Fruit fly (Drosophila melanogaster) whole organism, embryonic: ENCODE measurements around the gene CG13075.

Experiments used
- Ada2b ChIP-seq: fragments of 200-800 bp; sonication (Bioruptor generic); IDR thresholded peaks from 2 replicates; pipeline ENCODE4 v1.3.6; 2022; ENCODE audit warnings: missing biosample characterization, missing genetic modification characterization
- CG10209 ChIP-seq: fragments of 200-800 bp; sonication (Bioruptor generic); optimal IDR thresholded peaks from 3 replicates; lab custom pipeline; 2017; ENCODE audit warnings: missing biosample characterization, mild to moderate bottlenecking, missing genetic modification characterization, missing genetic modification reagents
- CG10321 ChIP-seq: fragments of 200-800 bp; sonication (Bioruptor generic); IDR thresholded peaks from 2 replicates; pipeline ENCODE4 v1.3.6; 2022; ENCODE audit warnings: missing biosample characterization, missing genetic modification characterization
- CG11695 ChIP-seq: fragments of 200-800 bp; sonication (Bioruptor generic); IDR thresholded peaks from 3 replicates; pipeline ENCODE4 v1.3.6; 2022; ENCODE audit warnings: missing biosample characterization, missing genetic modification characterization
- CG1233 ChIP-seq: fragments of 200-800 bp; sonication (Bioruptor generic); optimal IDR thresholded peaks from 4 replicates; lab custom pipeline; 2018; ENCODE audit warnings: missing biosample characterization, mild to moderate bottlenecking, missing genetic modification characterization
- CG12659 ChIP-seq: fragments of 200-800 bp; sonication (Bioruptor generic); optimal IDR thresholded peaks from 3 replicates; lab custom pipeline; 2017; ENCODE audit warnings: mild to moderate bottlenecking, missing biosample characterization, missing genetic modification reagents, missing genetic modification characterization
- CG12769 ChIP-seq: fragments of 200-800 bp; sonication (Bioruptor generic); optimal IDR thresholded peaks from 2 replicates; lab custom pipeline; 2019; ENCODE audit warnings: missing biosample characterization, mild to moderate bottlenecking, missing genetic modification characterization, moderate library complexity
- CG14710 ChIP-seq: fragments of 200-800 bp; sonication (Bioruptor generic); optimal IDR thresholded peaks from 3 replicates; lab custom pipeline; 2019; ENCODE audit warnings: missing biosample characterization, mild to moderate bottlenecking, missing genetic modification characterization, moderate library complexity
- CG17385 ChIP-seq: fragments of 200-800 bp; sonication (Bioruptor generic); optimal IDR thresholded peaks from 3 replicates; lab custom pipeline; 2018; ENCODE audit warnings: missing biosample characterization, mild to moderate bottlenecking, missing genetic modification characterization
- CG18011 ChIP-seq: fragments of 200-800 bp; sonication (Bioruptor generic); optimal IDR thresholded peaks from 2 replicates; lab custom pipeline; 2017; ENCODE audit warnings: missing biosample characterization, missing genetic modification characterization, mild to moderate bottlenecking, moderate library complexity, missing genotype
- CG1832 ChIP-seq: fragments of 200-800 bp; sonication (Bioruptor generic); optimal IDR thresholded peaks from 2 replicates; lab custom pipeline; 2017; ENCODE audit warnings: missing biosample characterization, mild to moderate bottlenecking, missing genetic modification characterization, inconsistent platforms
- CG3847 ChIP-seq: fragments of 200-800 bp; sonication (Bioruptor generic); IDR thresholded peaks from 2 replicates; pipeline ENCODE4 v1.3.6; 2022; ENCODE audit warnings: missing biosample characterization, missing genetic modification characterization
- CG4282 ChIP-seq: fragments of 200-800 bp; sonication (Bioruptor generic); optimal IDR thresholded peaks from 2 replicates; lab custom pipeline; 2016; ENCODE audit warnings: missing biosample characterization, missing genetic modification characterization
- CG6654 ChIP-seq: fragments of 200-800 bp; sonication (Bioruptor generic); optimal IDR thresholded peaks from 2 replicates; lab custom pipeline; 2017; ENCODE audit warnings: missing biosample characterization, mild to moderate bottlenecking, missing genetic modification characterization
- CG6791 ChIP-seq: fragments of 200-800 bp; sonication (Bioruptor generic); IDR thresholded peaks from 3 replicates; pipeline ENCODE4 v1.3.6; 2022; ENCODE audit warnings: missing biosample characterization, missing genetic modification characterization; ENCODE audit not compliant: partially characterized antibody
- CG7745 ChIP-seq: fragments of 200-800 bp; sonication (Bioruptor generic); optimal IDR thresholded peaks from 2 replicates; lab custom pipeline; 2018; ENCODE audit warnings: missing biosample characterization, mild to moderate bottlenecking, missing genetic modification characterization, moderate library complexity
- CG7839 ChIP-seq: fragments of 200-800 bp; sonication (Bioruptor generic); optimal IDR thresholded peaks from 3 replicates; lab custom pipeline; 2018; ENCODE audit warnings: missing biosample characterization, mild to moderate bottlenecking, missing genetic modification characterization, moderate library complexity
- CG8359 ChIP-seq: fragments of 200-800 bp; sonication (Bioruptor generic); optimal IDR thresholded peaks from 2 replicates; lab custom pipeline; 2017; ENCODE audit warnings: missing biosample characterization, mild to moderate bottlenecking, missing genetic modification characterization, borderline replicate concordance
- CG8765 ChIP-seq: fragments of 200-800 bp; sonication (Bioruptor generic); IDR thresholded peaks from 2 replicates; pipeline ENCODE4 v1.3.6; 2022; ENCODE audit warnings: missing biosample characterization, missing genetic modification characterization
- CG8924 ChIP-seq: fragments of 200-800 bp; optimal IDR thresholded peaks from 3 replicates; lab custom pipeline; 2019; ENCODE audit warnings: missing biosample characterization, mild to moderate bottlenecking, missing genetic modification characterization, moderate library complexity
- Camta ChIP-seq: fragments of 200-800 bp; sonication (Bioruptor generic); optimal IDR thresholded peaks from 2 replicates; lab custom pipeline; 2016; ENCODE audit warnings: missing biosample characterization, missing genetic modification characterization
- HHEX ChIP-seq: fragments of 200-800 bp; sonication (Bioruptor generic); optimal IDR thresholded peaks from 3 replicates; lab custom pipeline; 2017; ENCODE audit warnings: missing biosample characterization, mild to moderate bottlenecking, missing genetic modification characterization, missing genetic modification reagents
- MESR4 ChIP-seq: fragments of 200-800 bp; sonication (Bioruptor generic); optimal IDR thresholded peaks from 2 replicates; lab custom pipeline; 2018; ENCODE audit warnings: missing biosample characterization, mild to moderate bottlenecking, missing genetic modification characterization, moderate library complexity
- NK7.1 ChIP-seq: fragments of 200-800 bp; sonication (Bioruptor generic); optimal IDR thresholded peaks from 3 replicates; lab custom pipeline; 2016; ENCODE audit warnings: missing biosample characterization, missing genetic modification characterization
- NfI ChIP-seq: fragments of 200-800 bp; sonication (Bioruptor generic); optimal IDR thresholded peaks from 3 replicates; lab custom pipeline; 2018; ENCODE audit warnings: missing biosample characterization, mild to moderate bottlenecking, missing genetic modification characterization, moderate library complexity
- Opbp ChIP-seq: fragments of 200-800 bp; sonication (Bioruptor generic); IDR thresholded peaks from 3 replicates; pipeline ENCODE4 v1.3.6; 2022; ENCODE audit warnings: missing biosample characterization, missing genetic modification characterization; ENCODE audit not compliant: partially characterized antibody
- Xbp1 ChIP-seq: fragments of 200-800 bp; sonication (Bioruptor generic); optimal IDR thresholded peaks from 3 replicates; lab custom pipeline; 2016; ENCODE audit warnings: missing biosample characterization, mild to moderate bottlenecking, missing genetic modification characterization
- aop ChIP-seq: fragments of 200-800 bp; sonication (Bioruptor generic); IDR thresholded peaks from 2 replicates; pipeline ENCODE4 v1.3.6; 2022; ENCODE audit warnings: missing biosample characterization, missing genetic modification characterization
- ase ChIP-seq: fragments of 200-800 bp; sonication (Bioruptor generic); IDR thresholded peaks from 3 replicates; pipeline ENCODE4 v1.3.6; 2022; ENCODE audit warnings: missing biosample characterization, missing genetic modification characterization
- az2 ChIP-seq: fragments of 200-800 bp; sonication (Bioruptor generic); optimal IDR thresholded peaks from 3 replicates; lab custom pipeline; 2016; ENCODE audit warnings: missing biosample characterization, missing genetic modification characterization
- dati ChIP-seq: fragments of 200-800 bp; sonication (Bioruptor generic); IDR thresholded peaks from 2 replicates; pipeline ENCODE4 v1.3.6; 2022; ENCODE audit warnings: missing biosample characterization, missing genetic modification characterization
- disco-r ChIP-seq: fragments of 200-800 bp; sonication (Bioruptor generic); optimal IDR thresholded peaks from 2 replicates; lab custom pipeline; 2016; ENCODE audit warnings: missing biosample characterization, missing genetic modification characterization
- dmrt99B ChIP-seq: fragments of 200-800 bp; sonication (Bioruptor generic); optimal IDR thresholded peaks from 2 replicates; lab custom pipeline; 2018; ENCODE audit warnings: missing biosample characterization, mild to moderate bottlenecking, missing genetic modification characterization, moderate library complexity
- fd64A ChIP-seq: fragments of 200-800 bp; sonication (Bioruptor generic); optimal IDR thresholded peaks from 3 replicates; lab custom pipeline; 2018; ENCODE audit warnings: missing biosample characterization, mild to moderate bottlenecking, missing genetic modification characterization
- gce ChIP-seq: fragments of 200-800 bp; sonication (Bioruptor generic); IDR thresholded peaks from 3 replicates; pipeline ENCODE4 v1.3.6; 2022; ENCODE audit warnings: missing biosample characterization, missing genetic modification characterization
- hkb ChIP-seq, 2 experiments: fragments of 200-800 bp in 1 of 2; fragments of >200 bp in 1 of 2; sonication (Bioruptor generic) in 1 of 2; IDR thresholded peaks in 1 of 2; optimal IDR thresholded peaks in 1 of 2; 2 replicates each; pipeline versions ENCODE4 v1.3.6 to Lab custom; 2017 to 2022; ENCODE audit warnings: missing biosample characterization in 1 of 2, missing genetic modification characterization in 1 of 2
- ind ChIP-seq: fragments of 200-800 bp; sonication (Bioruptor generic); optimal IDR thresholded peaks from 3 replicates; lab custom pipeline; 2016; ENCODE audit warnings: missing biosample characterization, missing genetic modification characterization
- lbe ChIP-seq: fragments of 200-800 bp; sonication (Bioruptor generic); optimal IDR thresholded peaks from 2 replicates; lab custom pipeline; 2016; ENCODE audit warnings: missing biosample characterization, mild to moderate bottlenecking, missing genetic modification characterization
- prd ChIP-seq, 3 experiments: fragments of >200 bp in 2 of 3; fragments of 200-800 bp in 1 of 3; sonication (Bioruptor generic) in 1 of 3; optimal IDR thresholded peaks in 2 of 3; IDR thresholded peaks in 1 of 3; 2 replicates in 2 of 3; 3 replicates in 1 of 3; pipeline versions ENCODE4 v1.3.6 to Lab custom; 2017 to 2022; ENCODE audit warnings: missing biosample characterization in 1 of 3, missing genetic modification characterization in 1 of 3
- sens-2 ChIP-seq: fragments of 200-800 bp; sonication (Bioruptor generic); IDR thresholded peaks from 2 replicates; pipeline ENCODE4 v1.3.6; 2022; ENCODE audit warnings: missing biosample characterization, missing genetic modification characterization
- slbo ChIP-seq: fragments of 200-800 bp; sonication (Bioruptor generic); IDR thresholded peaks from 2 replicates; pipeline ENCODE4 v1.3.6; 2022; ENCODE audit warnings: missing biosample characterization, missing genetic modification characterization
- slou ChIP-seq: fragments of 200-800 bp; sonication (Bioruptor generic); optimal IDR thresholded peaks from 3 replicates; lab custom pipeline; 2016; ENCODE audit warnings: missing biosample characterization, missing genetic modification characterization
- sob ChIP-seq: fragments of 200-800 bp; sonication (Bioruptor generic); IDR thresholded peaks from 2 replicates; pipeline ENCODE4 v1.3.6; 2022; ENCODE audit warnings: missing biosample characterization, missing genetic modification characterization
- sr ChIP-seq: fragments of 200-800 bp; sonication (Bioruptor generic); IDR thresholded peaks from 3 replicates; pipeline ENCODE4 v1.3.6; 2022; ENCODE audit warnings: missing biosample characterization, missing genetic modification characterization
- tgo ChIP-seq: fragments of 200-800 bp; sonication (Bioruptor generic); IDR thresholded peaks from 3 replicates; pipeline ENCODE4 v1.3.6; 2022; ENCODE audit warnings: missing biosample characterization, missing genetic modification characterization
- toy ChIP-seq: fragments of 200-800 bp; sonication (Bioruptor generic); IDR thresholded peaks from 2 replicates; pipeline ENCODE4 v1.3.6; 2022; ENCODE audit warnings: missing biosample characterization, missing genetic modification characterization
- vfl ChIP-seq: fragments of 200-800 bp; sonication (Bioruptor generic); optimal IDR thresholded peaks from 2 replicates; lab custom pipeline; 2016; ENCODE audit warnings: missing biosample characterization, missing genetic modification characterization
- zfh1 ChIP-seq: fragments of 200-800 bp; sonication (Bioruptor generic); IDR thresholded peaks from 3 replicates; pipeline ENCODE4 v1.3.6; 2022; ENCODE audit warnings: missing biosample characterization, missing genetic modification characterization

Gene CG13075

dm6 chr3L:16105528-16105927 is 21.7 kb downstream of the CG13075 start, which contains the start of the genes IntS9 and CG43295 (continued):
- TF ChIP-seq CG12769 (tag; lab: Kevin White, UChicago) (no peak), CG1832 (GFP tag; lab: Kevin White, UChicago) (no peak), CG10209 (peak; percentile 67), CG3847 (GFP tag; lab: Robert Waterston, UW) (peak; percentile 65), CG7839 (tag; lab: Kevin White, UChicago) (no peak), zfh1 (GFP tag; lab: Robert Waterston, UW) (peak; percentile 90), slbo (GFP tag; lab: Robert Waterston, UW) (peak; percentile 87), dmrt99B (tag; lab: Kevin White, UChicago) (no peak), CG8924 (no peak), lbe (GFP tag; lab: Kevin White, UChicago) (peak; percentile 77), Camta (peak; percentile 89), CG1233 (GFP tag; lab: Kevin White, UChicago) (peak; percentile 58), Xbp1 (GFP tag; lab: Kevin White, UChicago) (peak; percentile 90), NK7.1 (peak; percentile 62), CG18011 (GFP tag; lab: Kevin White, UChicago) (peak; percentile 70), ind (GFP tag; lab: Kevin White, UChicago) (peak; percentile 89), NfI (peak; percentile 77), CG12659 (GFP tag; lab: Kevin White, UChicago) (peak; percentile 71), sr (no peak; the same call in 2 of the 3 replicates), CG6791 (GFP tag; lab: Robert Waterston, UW) (no peak), HHEX (GFP tag; lab: Kevin White, UChicago) (peak; percentile 72), CG11695 (GFP tag; lab: Robert Waterston, UW) (peak; percentile 77), tgo (GFP tag; lab: Robert Waterston, UW) (peak; percentile 80), fd64A (GFP tag; lab: Kevin White, UChicago) (peak; percentile 46), toy (GFP tag; lab: Robert Waterston, UW) (no peak), CG17385 (peak; percentile 69), CG8359 (GFP tag; lab: Kevin White, UChicago) (peak; percentile 47), sens-2 (peak; percentile 77; the same call in 1 of the 2 replicates), aop (GFP tag; lab: Robert Waterston, UW) (no peak)

dm6 chr3L:16112069-16112820 is 28.5 kb downstream of the CG13075 start, which contains the start of gene Zn72D:
Zn72D (minus strand) TSS chr3L:16112626.
- TF ChIP-seq hkb (optimal IDR thresholded peaks at IDR 0.05; lab: Kevin White, UChicago) (no peak), hkb (GFP tag; IDR thresholded peaks at IDR 0.05; lab: Robert Waterston, UW) (no peak; the same call in 1 of the 2 replicates), CG14710 (peak; percentile 28), CG6654 (GFP tag; lab: Kevin White, UChicago) (no peak), prd (optimal IDR thresholded peaks at IDR 0.05; lab: Kevin White, UChicago) (no peak), prd (GFP tag; IDR thresholded peaks at IDR 0.05; lab: Robert Waterston, UW) (no peak), az2 (GFP tag; lab: Kevin White, UChicago) (no peak), MESR4 (GFP tag; lab: Kevin White, UChicago) (peak; percentile 95), disco-r (GFP tag; lab: Kevin White, UChicago) (no peak), CG8765 (GFP tag; lab: Robert Waterston, UW) (no peak), vfl (no peak), CG10321 (no peak), sob (no peak), CG8359 (GFP tag; lab: Kevin White, UChicago) (no peak), Ada2b (GFP tag; lab: Robert Waterston, UW) (no peak), slou (no peak), zfh1 (GFP tag; lab: Robert Waterston, UW) (no peak), dati (GFP tag; lab: Robert Waterston, UW) (no peak), gce (GFP tag; lab: Robert Waterston, UW) (no peak), Opbp (GFP tag; lab: Robert Waterston, UW) (peak; percentile 6; the same call in 2 of the 3 replicates), CG4282 (GFP tag; lab: Kevin White, UChicago) (no peak), CG7745 (tag; lab: Kevin White, UChicago) (no peak), ase (GFP tag; lab: Robert Waterston, UW) (no peak)
